Worm (Caenorhabditis elegans) whole organism, L4/young adult: Measurements from ENCODE around the gene cpl-1.

Source experiments
- W03F9.2 ChIP-seq: fragments of 150-350 bp; optimal IDR thresholded peaks from 2 replicates; lab custom pipeline; 2014; ENCODE audit warnings: missing biosample characterization, missing genetic modification characterization
- dao-5 ChIP-seq: sonication (generic microtip); optimal IDR thresholded peaks from 2 replicates; lab custom pipeline; 2016; ENCODE audit warnings: missing genotype, missing genetic modification characterization, moderate library complexity, missing compliant biosample characterization
- him-1 ChIP-seq: sonication (generic microtip); optimal IDR thresholded peaks from 2 replicates; lab custom pipeline; 2016; ENCODE audit warnings: missing genotype, missing genetic modification reagents, missing genetic modification characterization, missing compliant biosample characterization

cpl-1 gene

DNA sequence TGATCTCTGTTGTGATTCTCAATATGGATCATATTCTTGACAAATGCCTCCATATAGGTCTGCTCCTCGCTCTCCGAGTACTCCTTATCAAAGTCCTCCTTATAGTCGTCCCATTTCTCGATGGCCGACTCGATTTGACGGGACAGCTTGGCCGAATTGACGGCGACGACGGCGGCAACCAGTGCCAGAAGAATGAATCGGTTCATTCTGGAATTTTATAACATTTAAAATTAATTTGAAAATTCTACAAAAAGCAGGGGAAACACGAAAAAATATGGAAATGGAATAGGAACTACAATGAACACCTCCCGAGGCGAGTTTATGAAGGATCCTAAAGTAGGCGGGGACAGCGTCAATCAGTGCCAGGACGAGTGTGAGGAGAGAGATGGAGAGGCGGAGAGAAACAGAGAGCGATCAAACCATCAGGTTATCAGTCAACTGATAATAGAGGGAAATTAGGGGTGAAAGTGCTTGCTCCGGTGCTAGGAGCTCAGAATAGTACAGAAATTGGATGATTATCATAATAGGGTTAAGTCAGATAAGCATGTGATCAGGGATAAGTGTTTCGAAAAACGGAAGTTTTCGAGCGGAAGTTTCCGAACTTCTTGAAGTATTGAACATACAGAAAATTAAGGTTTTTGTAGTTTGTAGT, at the start of gene cpl-1:
cpl-1 (minus strand) TSS at position 207 of the 652 bp plus-strand sequence.
- TF ChIP-seq W03F9.2 (tag; lab: Kevin White, UChicago): no peak
- no peak for TF ChIP-seq him-1
- no peak for TF ChIP-seq dao-5 (tag; lab: Kevin White, UChicago)

DNA sequence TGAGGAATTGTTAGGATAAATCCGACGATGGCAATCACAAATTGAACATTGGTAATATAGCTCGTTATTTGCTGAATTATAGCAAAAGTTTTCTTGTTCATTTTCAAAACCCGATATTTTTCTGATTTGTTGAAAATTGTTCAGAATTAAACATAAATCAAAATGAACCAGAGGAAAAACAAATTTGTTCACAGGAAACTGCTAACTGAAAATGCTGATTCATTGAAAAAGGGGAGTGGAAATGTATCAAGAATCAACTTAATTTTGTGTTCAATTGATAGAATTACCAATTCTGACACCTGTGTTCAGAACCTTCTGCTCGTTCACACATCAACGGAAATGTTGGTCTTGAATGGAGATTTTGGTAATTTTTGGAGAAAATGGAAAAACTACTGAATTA, 48.4 kb upstream of the cpl-1 start, which contains the start of gene srw-77:
srw-77 (minus strand) TSS at position 101 of the 400 bp plus-strand sequence.
- TF ChIP-seq W03F9.2 (tag; lab: Kevin White, UChicago) (no peak), him-1 (no peak), dao-5 (tag; lab: Kevin White, UChicago) (no peak)

DNA sequence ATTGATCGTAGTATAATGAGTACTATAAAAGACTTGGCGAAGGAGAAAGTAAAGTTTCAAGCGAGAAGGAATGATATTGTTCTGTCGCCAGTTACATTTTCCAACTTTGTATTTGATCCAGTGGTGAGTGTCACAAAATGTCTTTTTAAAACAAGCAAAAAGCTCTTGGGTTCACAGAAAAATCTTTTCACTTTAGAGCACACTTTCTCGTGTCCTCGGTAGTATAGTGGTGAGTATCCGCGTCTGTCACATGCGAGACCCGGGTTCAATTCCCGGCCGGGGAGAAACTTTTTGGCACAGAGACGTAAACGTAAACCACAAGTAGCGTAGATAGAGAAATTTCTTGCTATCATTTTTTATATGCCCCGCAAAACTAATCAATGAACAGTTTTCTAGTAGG, 45.2 kb upstream of the cpl-1 start:
- TF ChIP-seq dao-5 (tag; lab: Kevin White, UChicago) (no peak), him-1 (no peak), W03F9.2 (tag; lab: Kevin White, UChicago) (no peak)

- TF ChIP-seq him-1 (no peak), W03F9.2 (tag; lab: Kevin White, UChicago) (no peak), dao-5 (tag; lab: Kevin White, UChicago) (no peak)
Measured at ce11 chrV:16638204-16638603, 43.1 kb upstream of the cpl-1 start, which contains the start of gene srw-76. TSS of gene srw-76 (minus strand) at chrV:16638304.

ce11 chrV:16635911-16636310, 40.8 kb upstream of the cpl-1 start, which contains the start of gene mltn-11:
TSS of gene mltn-11 (plus strand) at chrV:16636186.
- TF ChIP-seq dao-5 (tag; lab: Kevin White, UChicago) (no peak), him-1 (no peak), W03F9.2 (tag; lab: Kevin White, UChicago) (no peak)

DNA sequence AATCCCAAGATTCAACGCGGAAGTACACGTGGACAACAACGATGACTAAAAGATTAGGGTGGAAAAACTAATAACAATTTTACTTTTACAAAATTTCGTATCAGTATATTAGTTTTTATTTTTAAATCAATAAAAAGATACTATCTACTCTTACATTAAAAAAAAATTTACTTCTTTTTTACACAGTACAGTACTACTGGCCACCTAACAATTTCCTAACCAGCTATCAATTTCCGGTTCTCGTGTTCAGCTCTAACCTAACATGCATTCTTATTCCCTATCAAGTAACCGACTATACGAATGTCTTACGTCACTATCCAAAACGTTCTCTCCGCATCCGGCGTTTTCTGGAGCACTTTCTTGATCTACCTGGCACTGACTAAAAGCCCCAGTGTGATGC, 34.5 kb upstream of the cpl-1 start, which contains the start of gene srd-21:
srd-21 (plus strand) TSS at position 301 of the 400 bp plus-strand sequence.
- no peak for TF ChIP-seq W03F9.2 (tag; lab: Kevin White, UChicago)
- TF ChIP-seq dao-5 (tag; lab: Kevin White, UChicago): no peak
- no peak for TF ChIP-seq him-1

DNA sequence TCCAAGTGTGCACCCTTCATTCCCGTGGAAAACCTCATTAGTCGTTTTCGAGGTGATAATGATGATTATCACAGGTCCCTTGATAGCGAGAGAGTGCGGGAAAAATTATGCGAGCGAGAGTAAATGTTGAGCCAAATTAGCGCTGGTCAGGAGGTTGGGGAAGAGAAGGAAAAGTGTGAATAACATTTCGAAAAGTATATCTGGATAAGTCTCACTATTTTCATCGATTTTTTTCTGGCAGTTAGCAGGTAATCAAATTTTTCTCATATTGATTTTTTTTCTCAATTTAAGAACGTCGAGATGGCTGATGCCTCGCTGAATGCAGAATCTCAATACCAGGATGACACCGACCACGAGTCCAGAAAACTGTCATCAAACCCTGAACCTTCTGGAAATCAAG, 33.8 kb upstream of the cpl-1 start, which contains the start of gene W06G6.2:
W06G6.2 (plus strand) TSS at position 301 of the 400 bp plus-strand sequence.
- TF ChIP-seq dao-5 (tag; lab: Kevin White, UChicago) (no peak), W03F9.2 (tag; lab: Kevin White, UChicago) (no peak), him-1 (no peak)

DNA sequence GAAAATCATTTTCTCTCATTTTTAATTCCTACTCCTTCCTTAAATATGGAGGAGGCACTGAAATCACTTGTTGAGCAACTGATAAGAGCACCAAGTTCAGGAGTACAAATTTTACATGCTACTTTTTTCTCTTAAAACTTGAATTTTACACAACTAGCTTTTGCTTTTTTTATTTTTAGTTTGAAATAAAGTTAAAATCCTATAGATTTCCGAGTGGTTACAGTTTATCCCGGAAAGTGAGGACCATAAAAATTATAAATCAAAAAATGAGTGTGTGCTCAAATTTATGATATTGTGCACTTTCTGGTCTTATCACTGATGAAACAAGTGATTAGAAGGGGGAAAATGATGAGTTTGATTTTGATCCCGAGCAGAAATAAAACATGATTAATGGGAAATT, 32.8 kb upstream of the cpl-1 start, which contains the start of gene oac-53:
oac-53 (minus strand) TSS at position 9 of the 400 bp plus-strand sequence.
- TF ChIP-seq him-1 (no peak), dao-5 (tag; lab: Kevin White, UChicago) (no peak), W03F9.2 (tag; lab: Kevin White, UChicago) (no peak)

- TF ChIP-seq him-1: no peak
- no peak for TF ChIP-seq dao-5 (tag; lab: Kevin White, UChicago)
Measured at ce11 chrV:16622754-16623261, 27.7 kb upstream of the cpl-1 start, which contains the start of gene Y70C5A.2. TSS of gene Y70C5A.2 (minus strand) at chrV:16623211.

DNA sequence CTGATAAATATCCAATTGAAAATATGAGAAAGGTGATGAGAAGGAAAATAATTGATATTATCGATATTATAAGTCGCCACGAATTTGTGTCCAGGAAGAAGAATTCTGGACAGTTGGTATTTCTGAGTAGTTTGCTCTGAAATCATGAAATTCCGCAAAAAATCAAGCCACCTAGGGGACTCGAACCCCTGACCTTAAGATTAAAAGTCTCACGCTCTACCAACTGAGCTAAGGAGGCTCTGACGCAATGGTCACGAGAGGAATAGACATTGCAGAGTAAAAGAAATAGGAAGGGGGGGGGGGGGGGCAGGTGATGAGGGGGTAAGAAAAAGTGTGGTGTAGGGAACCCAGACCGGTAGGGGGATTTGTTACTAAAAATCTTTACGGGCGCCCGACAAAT, 26.7 kb upstream of the cpl-1 start:
- no peak for TF ChIP-seq dao-5 (tag; lab: Kevin White, UChicago)
- no peak for TF ChIP-seq him-1
- TF ChIP-seq W03F9.2 (tag; lab: Kevin White, UChicago): no peak

- TF ChIP-seq dao-5 (tag; lab: Kevin White, UChicago) (no peak), him-1 (no peak), W03F9.2 (tag; lab: Kevin White, UChicago) (no peak)
Measured at ce11 chrV:16620874-16621273, 25.7 kb upstream of the cpl-1 start, which contains the start of gene Y70C5A.3. TSS of gene Y70C5A.3 (minus strand) at chrV:16620923.

- no peak for TF ChIP-seq W03F9.2 (tag; lab: Kevin White, UChicago)
- TF ChIP-seq him-1: no peak
- TF ChIP-seq dao-5 (tag; lab: Kevin White, UChicago): no peak
Measured at ce11 chrV:16617462-16617861, 22.3 kb upstream of the cpl-1 start, which contains the start of gene Y70C5A.4. TSS of gene Y70C5A.4 (plus strand) at chrV:16617762.

DNA sequence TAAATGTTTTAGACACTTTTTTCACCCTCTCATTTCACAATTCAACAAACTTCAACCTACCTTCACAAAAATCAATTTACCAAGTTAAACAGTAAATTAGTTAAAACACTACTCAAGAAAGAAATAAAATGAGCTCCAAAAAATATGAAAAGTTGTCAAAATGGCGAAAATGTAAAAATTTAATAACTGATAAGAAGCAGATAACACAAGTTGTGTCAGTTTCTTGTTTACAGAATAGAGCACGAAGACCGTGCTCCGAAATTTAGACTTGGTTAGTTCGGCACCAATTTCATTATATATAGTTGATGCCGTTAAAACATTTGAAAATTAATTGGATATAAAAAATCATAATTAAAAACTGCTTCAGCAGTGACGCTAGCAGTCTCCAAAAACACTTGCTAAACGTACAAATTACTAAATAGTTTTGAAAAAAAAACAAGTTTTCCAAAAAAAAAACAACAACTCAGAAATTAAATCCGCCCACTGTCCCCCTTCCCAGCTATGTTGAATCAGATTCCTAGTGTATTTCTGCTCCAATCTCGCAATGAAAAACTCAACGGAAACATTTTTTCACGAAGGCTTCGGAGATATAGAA, 15.7 kb upstream of the cpl-1 start, which contains the start of gene srw-54:
srw-54 (plus strand) TSS at position 545 of the 595 bp plus-strand sequence.
- TF ChIP-seq W03F9.2 (tag; lab: Kevin White, UChicago): no peak
- no peak for TF ChIP-seq him-1
- TF ChIP-seq dao-5 (tag; lab: Kevin White, UChicago): no peak

- TF ChIP-seq him-1: no peak
- TF ChIP-seq dao-5 (tag; lab: Kevin White, UChicago): no peak
- TF ChIP-seq W03F9.2 (tag; lab: Kevin White, UChicago): no peak
Measured at ce11 chrV:16610094-16610493, 14.9 kb upstream of the cpl-1 start.
